Fruit fly (Drosophila melanogaster): Measurements from ENCODE around the gene mRpS18B.

Gene mRpS18B

dm6 chr2L:20097105-20097631 is at the start of gene mRpS18B, which contains the start of gene Kua:
Gene mRpS18B, minus strand, starts transcription at chr2L:20097253.
Gene Kua, plus strand, starts transcription at chr2L:20097581.
- TF ChIP-seq Myc (optimal IDR thresholded peaks at IDR 0.05) (no peak), h (optimal IDR thresholded peaks at IDR 0.05) (no peak), Sin3A (optimal IDR thresholded peaks at IDR 0.05) (no peak), insv (optimal IDR thresholded peaks at IDR 0.05) (no peak)

- TF ChIP-seq insv (optimal IDR thresholded peaks at IDR 0.05) = no peak
- TF ChIP-seq h (optimal IDR thresholded peaks at IDR 0.05) = no peak
- no peak for TF ChIP-seq Sin3A (optimal IDR thresholded peaks at IDR 0.05)
- no peak for TF ChIP-seq psq (optimal IDR thresholded peaks at IDR 0.05)
- no peak for TF ChIP-seq ttk (optimal IDR thresholded peaks at IDR 0.05)
- no peak for TF ChIP-seq Myc (optimal IDR thresholded peaks at IDR 0.05)
Measured at dm6 chr2L:20146218-20146617, 49.2 kb upstream of the mRpS18B start.

- TF ChIP-seq ttk (optimal IDR thresholded peaks at IDR 0.05) (no peak), Sin3A (optimal IDR thresholded peaks at IDR 0.05) (no peak), psq (optimal IDR thresholded peaks at IDR 0.05) (no peak), Myc (optimal IDR thresholded peaks at IDR 0.05) (no peak), h (optimal IDR thresholded peaks at IDR 0.05) (no peak), insv (optimal IDR thresholded peaks at IDR 0.05) (no peak)
Measured at dm6 chr2L:20134823-20135222, 37.8 kb upstream of the mRpS18B start, which contains the start of gene CG10651. Gene CG10651, minus strand, starts transcription at chr2L:20134923.

dm6 chr2L:20121233-20121551 is 24.1 kb upstream of the mRpS18B start:
- TF ChIP-seq Sin3A (optimal IDR thresholded peaks at IDR 0.05) (no peak), insv (optimal IDR thresholded peaks at IDR 0.05) (no peak), h (optimal IDR thresholded peaks at IDR 0.05) (no peak), ttk (optimal IDR thresholded peaks at IDR 0.05) (no peak), psq (optimal IDR thresholded peaks at IDR 0.05) (no peak), Myc (optimal IDR thresholded peaks at IDR 0.05) (no peak)

- no peak for TF ChIP-seq Sin3A (optimal IDR thresholded peaks at IDR 0.05)
- TF ChIP-seq h (optimal IDR thresholded peaks at IDR 0.05) = no peak
- TF ChIP-seq Myc (optimal IDR thresholded peaks at IDR 0.05) = no peak
- no peak for TF ChIP-seq ttk (optimal IDR thresholded peaks at IDR 0.05)
- TF ChIP-seq psq (optimal IDR thresholded peaks at IDR 0.05) = no peak
- no peak for TF ChIP-seq insv (optimal IDR thresholded peaks at IDR 0.05)
Measured at dm6 chr2L:20120388-20121232, 23.6 kb upstream of the mRpS18B start.

- TF ChIP-seq Sin3A (optimal IDR thresholded peaks at IDR 0.05) = no peak
- no peak for TF ChIP-seq Myc (optimal IDR thresholded peaks at IDR 0.05)
- no peak for TF ChIP-seq insv (optimal IDR thresholded peaks at IDR 0.05)
- TF ChIP-seq ttk (optimal IDR thresholded peaks at IDR 0.05) = no peak
- TF ChIP-seq psq (optimal IDR thresholded peaks at IDR 0.05) = no peak
- TF ChIP-seq h (optimal IDR thresholded peaks at IDR 0.05) = no peak
Measured at dm6 chr2L:20117752-20118151, 20.7 kb upstream of the mRpS18B start.

dm6 chr2L:20115865-20116264 is 18.8 kb upstream of the mRpS18B start:
- TF ChIP-seq insv (optimal IDR thresholded peaks at IDR 0.05) = no peak
- TF ChIP-seq Myc (optimal IDR thresholded peaks at IDR 0.05) = no peak
- no peak for TF ChIP-seq h (optimal IDR thresholded peaks at IDR 0.05)
- no peak for TF ChIP-seq Sin3A (optimal IDR thresholded peaks at IDR 0.05)

dm6 chr2L:20106595-20106994 is 9.5 kb upstream of the mRpS18B start:
- TF ChIP-seq psq (optimal IDR thresholded peaks at IDR 0.05) (no peak), insv (optimal IDR thresholded peaks at IDR 0.05) (no peak), h (optimal IDR thresholded peaks at IDR 0.05) (no peak)

dm6 chr2L:20104526-20104925 is 7.5 kb upstream of the mRpS18B start:
- TF ChIP-seq Myc (optimal IDR thresholded peaks at IDR 0.05) = no peak
- TF ChIP-seq h (optimal IDR thresholded peaks at IDR 0.05) = no peak
- no peak for TF ChIP-seq psq (optimal IDR thresholded peaks at IDR 0.05)
- no peak for TF ChIP-seq insv (optimal IDR thresholded peaks at IDR 0.05)
- TF ChIP-seq Sin3A (optimal IDR thresholded peaks at IDR 0.05) = no peak
- no peak for TF ChIP-seq ttk (optimal IDR thresholded peaks at IDR 0.05)

- TF ChIP-seq Sin3A (optimal IDR thresholded peaks at IDR 0.05) (no peak), psq (optimal IDR thresholded peaks at IDR 0.05) (no peak), h (optimal IDR thresholded peaks at IDR 0.05) (no peak), ttk (optimal IDR thresholded peaks at IDR 0.05) (no peak), Myc (optimal IDR thresholded peaks at IDR 0.05) (no peak), insv (optimal IDR thresholded peaks at IDR 0.05) (no peak)
Measured at dm6 chr2L:20104050-20104449, 7.0 kb upstream of the mRpS18B start, which contains the start of gene CG13970. Gene CG13970, minus strand, starts transcription at chr2L:20104150.

- TF ChIP-seq insv (optimal IDR thresholded peaks at IDR 0.05) (no peak), Myc (optimal IDR thresholded peaks at IDR 0.05) (no peak), h (optimal IDR thresholded peaks at IDR 0.05) (no peak), ttk (optimal IDR thresholded peaks at IDR 0.05) (no peak), psq (optimal IDR thresholded peaks at IDR 0.05) (no peak), Sin3A (optimal IDR thresholded peaks at IDR 0.05) (no peak)
Measured at dm6 chr2L:20098194-20098593, 1.1 kb upstream of the mRpS18B start.

- TF ChIP-seq psq (optimal IDR thresholded peaks at IDR 0.05) (no peak), Sin3A (optimal IDR thresholded peaks at IDR 0.05) (no peak), h (optimal IDR thresholded peaks at IDR 0.05) (no peak), insv (optimal IDR thresholded peaks at IDR 0.05) (no peak), Myc (optimal IDR thresholded peaks at IDR 0.05) (no peak), ttk (optimal IDR thresholded peaks at IDR 0.05) (no peak)
Measured at dm6 chr2L:20097773-20098172, 720 bp upstream of the mRpS18B start.

dm6 chr2L:20093794-20094193 is 3.3 kb downstream of the mRpS18B start, which contains the start of the genes Taf13 and nesd:
Gene Taf13, minus strand, starts transcription at chr2L:20093849.
Gene nesd, plus strand, starts transcription at chr2L:20093972.
- TF ChIP-seq h (optimal IDR thresholded peaks at IDR 0.05) (no peak), ttk (optimal IDR thresholded peaks at IDR 0.05) (no peak), insv (optimal IDR thresholded peaks at IDR 0.05) (no peak), Myc (optimal IDR thresholded peaks at IDR 0.05) (no peak), psq (optimal IDR thresholded peaks at IDR 0.05) (no peak), Sin3A (optimal IDR thresholded peaks at IDR 0.05) (no peak)

Data from Kc167 (cell line).